Worm (Caenorhabditis elegans) whole organism, L4/young adult: ENCODE data around the gene ric-4.

ENCODE experiments used
- dao-5 ChIP-seq: sonication (generic microtip); optimal IDR thresholded peaks from 2 replicates; lab custom pipeline; 2016; ENCODE audit warnings: missing genotype, missing genetic modification characterization, moderate library complexity, missing compliant biosample characterization
- him-1 ChIP-seq: sonication (generic microtip); optimal IDR thresholded peaks from 2 replicates; lab custom pipeline; 2016; ENCODE audit warnings: missing genotype, missing genetic modification reagents, missing genetic modification characterization, missing compliant biosample characterization

DNA sequence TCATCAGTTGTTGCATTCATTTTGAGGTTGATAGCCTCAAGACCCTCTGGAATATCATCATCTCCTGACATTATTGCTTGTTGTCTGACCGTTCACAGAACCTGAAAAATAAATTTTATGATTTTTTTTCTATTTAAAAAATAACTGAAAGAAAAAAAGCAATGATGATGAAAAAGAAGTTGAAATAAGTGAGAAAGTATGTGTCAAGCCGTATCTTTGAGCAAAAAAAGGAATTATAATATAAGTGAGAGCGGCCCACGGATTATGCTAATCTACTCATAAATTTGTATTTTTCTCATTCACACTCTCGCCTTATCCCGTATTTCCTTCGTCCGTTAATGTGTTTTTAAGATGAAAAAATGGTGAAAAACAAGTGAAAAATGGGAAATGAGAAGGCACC, at the start of gene ric-4:
- TF ChIP-seq dao-5 (tag; lab: Kevin White, UChicago) (no peak), him-1 (tag; lab: Kevin White, UChicago) (no peak)
